Worm (Caenorhabditis elegans): ENCODE results near the gene mdt-9.
A peak's percentile ranks its signal among the peaks of the same experiment; 100 is the strongest.

Gene mdt-9

ce11 chrIV:13348592-13348991, 37.6 kb upstream of the mdt-9 start, which contains the start of gene W02A2.12:
Gene W02A2.12 (minus strand): TSS chrIV:13348831.
- TF ChIP-seq mep-1 (tag; optimal IDR thresholded peaks at IDR 0.05), result no peak
- TF ChIP-seq sem-2 (GFP tag; optimal IDR thresholded peaks at IDR 0.05), result no peak
- no peak for TF ChIP-seq elt-1 (tag; optimal IDR thresholded peaks at IDR 0.05; ENCODE audit: borderline replicate concordance, insufficient read depth)

- TF ChIP-seq ham-2 (GFP tag; optimal IDR thresholded peaks at IDR 0.05) (no peak), ceh-43 (GFP tag; optimal IDR thresholded peaks at IDR 0.05) (no peak), elt-1 (tag; optimal IDR thresholded peaks at IDR 0.05; ENCODE audit: borderline replicate concordance, insufficient read depth) (no peak), hlh-1 (tag; optimal IDR thresholded peaks at IDR 0.05) (no peak), lsy-2 (tag; optimal IDR thresholded peaks at IDR 0.05) (peak; percentile 74), nhr-237 (tag; optimal IDR thresholded peaks at IDR 0.05) (no peak)
Measured at ce11 chrIV:13353143-13353773, 32.9 kb upstream of the mdt-9 start, which contains the start of the genes rec-8 and mex-5. Gene rec-8 (minus strand): TSS chrIV:13353193. Gene mex-5 (plus strand): TSS chrIV:13353723.

- TF ChIP-seq mab-5 (tag; optimal IDR thresholded peaks at IDR 0.05) (no peak), snpc-4 (tag; optimal IDR thresholded peaks at IDR 0.05) (no peak), ham-2 (GFP tag; optimal IDR thresholded peaks at IDR 0.05) (no peak), sptf-1 (tag; optimal IDR thresholded peaks at IDR 0.05) (no peak), pha-4 (tag; optimal IDR thresholded peaks at IDR 0.05) (no peak), nhr-12 (tag; optimal IDR thresholded peaks at IDR 0.05) (no peak), lsy-2 (tag; optimal IDR thresholded peaks at IDR 0.05) (no peak)
Measured at ce11 chrIV:13354044-13354443, 32.1 kb upstream of the mdt-9 start.

- TF ChIP-seq lsy-2 (tag; optimal IDR thresholded peaks at IDR 0.05) (no peak), cnd-1 (tag; optimal IDR thresholded peaks at IDR 0.05) (no peak), sem-2 (GFP tag; optimal IDR thresholded peaks at IDR 0.05) (no peak), ztf-11 (tag; optimal IDR thresholded peaks at IDR 0.05) (no peak), nhr-2 (tag; optimal IDR thresholded peaks at IDR 0.05) (no peak), snpc-4 (tag; optimal IDR thresholded peaks at IDR 0.05) (no peak), sptf-1 (tag; optimal IDR thresholded peaks at IDR 0.05) (no peak), tbx-8 (GFP tag; optimal IDR thresholded peaks at IDR 0.05) (no peak), nhr-237 (tag; optimal IDR thresholded peaks at IDR 0.05) (no peak), ceh-83 (GFP tag; optimal IDR thresholded peaks at IDR 0.05) (no peak), flh-1 (GFP tag; optimal IDR thresholded peaks at IDR 0.05) (no peak), nhr-12 (tag; optimal IDR thresholded peaks at IDR 0.05) (no peak), elt-1 (tag; optimal IDR thresholded peaks at IDR 0.05; ENCODE audit: borderline replicate concordance, insufficient read depth) (no peak), pha-4 (tag; optimal IDR thresholded peaks at IDR 0.05) (no peak)
Measured at ce11 chrIV:13356005-13356404, 30.2 kb upstream of the mdt-9 start.

ce11 chrIV:13358488-13358887, 27.7 kb upstream of the mdt-9 start, which contains the start of gene W02A2.8:
Gene W02A2.8 (minus strand): TSS chrIV:13358588.
- TF ChIP-seq elt-3 (tag; optimal IDR thresholded peaks at IDR 0.05) (no peak), pha-4 (tag; optimal IDR thresholded peaks at IDR 0.05) (no peak), flh-1 (GFP tag; optimal IDR thresholded peaks at IDR 0.05) (no peak), lin-13 (tag; optimal IDR thresholded peaks at IDR 0.05) (no peak), mab-5 (tag; optimal IDR thresholded peaks at IDR 0.05) (no peak), nhr-2 (tag; optimal IDR thresholded peaks at IDR 0.05) (no peak), unc-62 (GFP tag; optimal IDR thresholded peaks at IDR 0.05) (no peak)

ce11 chrIV:13360144-13360543, 26.0 kb upstream of the mdt-9 start, which contains the start of gene Y62E10A.3:
Gene Y62E10A.3 (minus strand): TSS chrIV:13360244.
- TF ChIP-seq unc-120 (tag; optimal IDR thresholded peaks at IDR 0.05; ENCODE audit: poor library complexity, severe bottlenecking), result no peak
- no peak for TF ChIP-seq ztf-11 (tag; optimal IDR thresholded peaks at IDR 0.05)
- TF ChIP-seq lsy-2 (tag; optimal IDR thresholded peaks at IDR 0.05), result no peak
- no peak for TF ChIP-seq sptf-1 (tag; optimal IDR thresholded peaks at IDR 0.05)
- TF ChIP-seq hlh-1 (tag; optimal IDR thresholded peaks at IDR 0.05), result no peak
- no peak for TF ChIP-seq nhr-237 (tag; optimal IDR thresholded peaks at IDR 0.05)
- no peak for TF ChIP-seq snpc-4 (tag; optimal IDR thresholded peaks at IDR 0.05)
- TF ChIP-seq bed-3 (GFP tag; optimal IDR thresholded peaks at IDR 0.05), result no peak
- no peak for TF ChIP-seq mep-1 (tag; optimal IDR thresholded peaks at IDR 0.05)
- no peak for TF ChIP-seq pha-4 (tag; optimal IDR thresholded peaks at IDR 0.05)
- TF ChIP-seq mls-2 (tag; optimal IDR thresholded peaks at IDR 0.05), result no peak
- no peak for TF ChIP-seq nhr-12 (tag; optimal IDR thresholded peaks at IDR 0.05)
- no peak for TF ChIP-seq elt-1 (tag; optimal IDR thresholded peaks at IDR 0.05; ENCODE audit: borderline replicate concordance, insufficient read depth)
- no peak for TF ChIP-seq nhr-28 (tag; optimal IDR thresholded peaks at IDR 0.05)
- no peak for TF ChIP-seq zip-8 (tag; optimal IDR thresholded peaks at IDR 0.05)
- TF ChIP-seq ceh-83 (GFP tag; optimal IDR thresholded peaks at IDR 0.05), result no peak
- no peak for TF ChIP-seq M03D4.4 (tag; optimal IDR thresholded peaks at IDR 0.05)
- TF ChIP-seq nhr-76 (tag; optimal IDR thresholded peaks at IDR 0.05), result no peak
- no peak for TF ChIP-seq lin-32 (GFP tag; optimal IDR thresholded peaks at IDR 0.05)
- TF ChIP-seq ham-2 (GFP tag; optimal IDR thresholded peaks at IDR 0.05), result no peak

Measured in whole organism, mixed stage, embryonic.